Worm (Caenorhabditis elegans): ENCODE results near the gene sru-3.

Gene sru-3

DNA sequence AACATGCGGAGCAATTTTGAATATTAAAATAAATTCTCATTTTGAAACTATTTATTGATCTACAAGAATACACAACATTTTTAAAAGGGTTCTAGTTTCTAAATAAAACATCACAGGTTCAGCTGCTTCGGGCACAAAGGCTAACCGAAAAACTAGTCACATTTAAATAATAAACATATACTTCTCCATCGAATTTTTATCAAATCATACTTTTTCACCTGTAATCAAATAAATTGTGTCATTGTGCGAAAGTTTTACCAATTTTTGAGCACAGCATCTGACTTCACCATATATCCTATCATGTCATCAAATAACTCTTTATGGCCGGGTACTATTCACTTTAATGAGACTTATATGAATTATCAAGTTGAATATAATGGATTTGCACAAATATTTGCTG, 6.1 kb upstream of the sru-3 start, which contains the start of gene sru-6:
Gene sru-6, plus strand, starts transcription at position 301 of the 400 bp plus-strand sequence.
- no peak for TF ChIP-seq mel-28 (tag; optimal IDR thresholded peaks at IDR 0.05; ENCODE audit: borderline replicate concordance)
- TF ChIP-seq mcd-1 (GFP tag; IDR thresholded peaks at IDR 0.05), result no peak
- TF ChIP-seq rec-8 (tag; optimal IDR thresholded peaks at IDR 0.05), result no peak
- no peak for TF ChIP-seq C17E4.6 (GFP tag; IDR thresholded peaks at IDR 0.05)
- no peak for TF ChIP-seq let-607 (tag; optimal IDR thresholded peaks at IDR 0.05)
- TF ChIP-seq akir-1 (GFP tag; optimal IDR thresholded peaks at IDR 0.05), result no peak
- no peak for TF ChIP-seq somi-1 (GFP tag; optimal IDR thresholded peaks at IDR 0.05)
- no peak for TF ChIP-seq hrde-1 (tag; optimal IDR thresholded peaks at IDR 0.05; ENCODE audit: borderline replicate concordance)
- no peak for TF ChIP-seq let-526 (GFP tag; IDR thresholded peaks at IDR 0.05)
- TF ChIP-seq attf-6 (GFP tag; IDR thresholded peaks at IDR 0.05), result no peak

DNA sequence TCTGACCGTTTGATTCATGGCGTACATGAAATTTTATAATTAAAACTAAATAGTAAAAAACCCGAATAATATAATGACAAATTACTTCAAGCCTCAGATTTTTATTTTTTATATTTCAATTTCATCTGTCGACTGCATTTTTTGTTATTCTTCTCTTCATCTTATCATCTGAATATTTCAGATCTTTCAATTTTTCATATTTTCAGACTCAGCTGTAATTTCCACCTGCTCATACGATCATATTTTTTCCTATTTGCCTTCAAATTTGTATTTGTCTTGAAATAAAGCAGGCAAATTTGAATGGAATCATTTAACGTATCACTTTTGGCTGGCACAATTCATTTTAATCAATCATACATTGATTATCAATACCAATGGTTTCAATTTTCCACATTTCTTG, 1.7 kb downstream of the sru-3 start, which contains the start of gene sru-4:
Gene sru-4, plus strand, starts transcription at position 301 of the 400 bp plus-strand sequence.
- TF ChIP-seq B0035.1 (tag; optimal IDR thresholded peaks at IDR 0.05) (no peak), Y95B8A.8 (GFP tag; IDR thresholded peaks at IDR 0.05) (no peak), dox-1 (GFP tag; IDR thresholded peaks at IDR 0.05) (no peak), xnd-1 (tag; optimal IDR thresholded peaks at IDR 0.05) (no peak), C06A6.2 (GFP tag; conservative IDR thresholded peaks at IDR 0.05) (no peak), hmg-1.2 (GFP tag; IDR thresholded peaks at IDR 0.05) (no peak), K11D2.4 (GFP tag; IDR thresholded peaks at IDR 0.05) (no peak), nhr-90 (tag; optimal IDR thresholded peaks at IDR 0.05) (no peak), madf-8 (GFP tag; conservative IDR thresholded peaks at IDR 0.05) (no peak), F57A8.1 (GFP tag; optimal IDR thresholded peaks at IDR 0.05) (no peak), lir-1 (GFP tag; conservative IDR thresholded peaks at IDR 0.05) (no peak)

DNA sequence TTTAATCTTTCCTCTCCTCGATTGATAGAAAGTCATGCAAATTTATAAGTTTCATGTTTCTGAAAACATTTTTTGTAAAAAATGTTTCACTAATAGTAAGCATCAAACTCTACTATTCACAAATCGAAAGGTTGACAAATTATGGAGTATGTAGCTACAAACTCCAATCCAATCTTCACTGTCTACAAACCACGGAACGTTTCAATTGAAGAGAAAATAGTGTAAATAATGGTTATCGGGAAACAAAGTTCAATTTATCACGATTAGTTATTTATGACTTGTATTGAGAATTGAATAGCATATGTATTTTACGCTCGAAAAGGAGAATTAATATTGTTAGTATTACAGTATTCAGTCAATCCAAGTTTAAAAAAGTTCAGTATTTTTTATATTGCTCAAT, 3.2 kb downstream of the sru-3 start:
- no peak for TF ChIP-seq lin-26 (GFP tag; IDR thresholded peaks at IDR 0.05)
- TF ChIP-seq die-1 (tag; optimal IDR thresholded peaks at IDR 0.05), result no peak
- no peak for TF ChIP-seq ceh-91 (GFP tag; IDR thresholded peaks at IDR 0.05)
- TF ChIP-seq lin-35 (GFP tag; optimal IDR thresholded peaks at IDR 0.05), result no peak

DNA sequence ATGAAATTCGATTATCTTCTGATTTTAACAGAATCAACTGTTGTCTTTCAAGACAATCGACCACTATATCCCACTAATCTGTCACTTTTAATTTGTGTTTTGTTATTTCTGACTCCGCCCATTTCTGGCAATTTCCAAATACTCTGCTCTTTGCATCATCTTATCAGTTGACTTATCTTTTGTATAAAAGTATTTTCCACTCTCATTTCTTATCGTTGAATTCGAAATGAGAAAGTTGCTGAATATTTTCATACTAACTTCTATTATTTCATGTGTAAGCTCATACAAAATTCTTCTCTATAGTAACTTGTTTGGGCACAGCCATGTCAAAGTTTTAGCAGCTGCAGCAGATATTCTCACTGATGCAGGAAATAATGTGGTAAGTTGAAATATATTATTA, 3.7 kb downstream of the sru-3 start, which contains the start of gene ugt-21:
Gene ugt-21, plus strand, starts transcription at position 212 of the 400 bp plus-strand sequence.
- TF ChIP-seq aptf-3 (GFP tag; IDR thresholded peaks at IDR 0.05), result no peak
- no peak for TF ChIP-seq let-607 (tag; optimal IDR thresholded peaks at IDR 0.05)
- no peak for TF ChIP-seq rcor-1 (GFP tag; IDR thresholded peaks at IDR 0.05)
- no peak for TF ChIP-seq egrh-3 (GFP tag; IDR thresholded peaks at IDR 0.05)
- no peak for TF ChIP-seq F37B4.10 (GFP tag; IDR thresholded peaks at IDR 0.05)

DNA sequence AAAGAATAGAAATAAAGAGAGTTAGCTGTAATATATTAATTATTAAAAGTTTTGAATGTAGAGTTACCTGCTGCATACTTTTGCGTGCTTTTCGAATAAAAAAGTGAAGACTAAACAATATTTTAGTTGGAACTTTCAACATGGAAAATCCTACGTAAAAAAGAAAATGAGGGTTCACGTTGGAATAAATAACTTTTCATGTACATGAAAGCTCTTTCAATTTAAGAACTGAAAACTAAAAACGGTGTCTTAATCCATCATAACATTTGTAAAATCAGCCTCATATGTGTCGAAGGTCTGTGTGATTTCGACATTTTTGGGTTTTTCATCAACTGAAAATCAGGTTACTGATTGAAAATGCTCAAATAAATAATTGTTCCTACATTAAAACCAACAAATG, 9.8 kb downstream of the sru-3 start, which contains the start of gene ttr-9:
Gene ttr-9, minus strand, starts transcription at position 101 of the 400 bp plus-strand sequence.
- TF ChIP-seq rec-8 (tag; optimal IDR thresholded peaks at IDR 0.05) (no peak), ztf-28 (GFP tag; IDR thresholded peaks at IDR 0.05) (no peak), snpc-4 (GFP tag; optimal IDR thresholded peaks at IDR 0.05) (no peak), snpc-4 (tag; optimal IDR thresholded peaks at IDR 0.05) (no peak), ztf-6 (GFP tag; IDR thresholded peaks at IDR 0.05) (no peak), ama-1 (optimal IDR thresholded peaks at IDR 0.05) (no peak), ama-1 (GFP tag; optimal IDR thresholded peaks at IDR 0.05) (no peak), gei-17 (GFP tag; optimal IDR thresholded peaks at IDR 0.05) (no peak), ets-4 (GFP tag; optimal IDR thresholded peaks at IDR 0.05) (no peak), dpl-1 (GFP tag; optimal IDR thresholded peaks at IDR 0.05) (no peak), sptf-2 (GFP tag; optimal IDR thresholded peaks at IDR 0.05) (no peak), athp-1 (tag; optimal IDR thresholded peaks at IDR 0.05) (no peak), F33H1.4 (GFP tag; IDR thresholded peaks at IDR 0.05) (no peak), nhr-27 (tag; optimal IDR thresholded peaks at IDR 0.05) (no peak), dox-1 (GFP tag; IDR thresholded peaks at IDR 0.05) (no peak), ztf-26 (tag; optimal IDR thresholded peaks at IDR 0.05) (no peak), fkh-3 (tag; optimal IDR thresholded peaks at IDR 0.05) (no peak)

All from whole organism, young adult.